Worm (Caenorhabditis elegans): ENCODE results near the gene C05C10.5.
A peak's percentile ranks its signal among the peaks of the same experiment; 100 is the strongest.

ce11 chrII:9967999-9968706 is 29.3 kb downstream of the C05C10.5 start, which contains the start of the genes R53.4 and psf-1:
- no peak for TF ChIP-seq ama-1 (optimal IDR thresholded peaks at IDR 0.05)
- no peak for TF ChIP-seq ceh-13 (GFP tag; optimal IDR thresholded peaks at IDR 0.05)
- TF ChIP-seq tbx-37 (GFP tag; conservative IDR thresholded peaks at IDR 0.05) = peak; percentile 57; the same call in 1 of the 2 replicates
- TF ChIP-seq tbx-11 (GFP tag; IDR thresholded peaks at IDR 0.05) = no peak
- 0 out of 2 replicates have a peak, but pooled peaks have one; percentile 33 for TF ChIP-seq pes-1 (GFP tag; IDR thresholded peaks at IDR 0.05)
- TF ChIP-seq flt-1 (GFP tag; IDR thresholded peaks at IDR 0.05) = no peak
- TF ChIP-seq ets-7 (tag; optimal IDR thresholded peaks at IDR 0.05) = no peak
- no peak for TF ChIP-seq aly-1 (tag; optimal IDR thresholded peaks at IDR 0.05)
- TF ChIP-seq ceh-36 (tag; optimal IDR thresholded peaks at IDR 0.05) = no peak
- no peak for TF ChIP-seq tra-4 (tag; optimal IDR thresholded peaks at IDR 0.05)
- no peak for TF ChIP-seq scrt-1 (GFP tag; IDR thresholded peaks at IDR 0.05)
